Fruit fly (Drosophila melanogaster) whole organism, embryonic: ENCODE data around the gene crq.
A peak's percentile ranks its signal among the peaks of the same experiment; 100 is the strongest.

Experiments
- Adf1 ChIP-seq: fragments of 200-800 bp; sonication (Bioruptor generic); IDR thresholded peaks from 2 replicates; pipeline ENCODE4 v1.3.6; 2022; ENCODE audit warnings: missing biosample characterization, missing genetic modification characterization
- B-H1 ChIP-seq: fragments of 200-800 bp; sonication (Bioruptor generic); IDR thresholded peaks from 3 replicates; pipeline ENCODE4 v1.3.6; 2022; ENCODE audit warnings: missing biosample characterization, missing genetic modification characterization
- BEAF-32 ChIP-seq: fragments of 200-800 bp; sonication (Bioruptor generic); optimal IDR thresholded peaks from 3 replicates; lab custom pipeline; 2017; ENCODE audit warnings: missing biosample characterization, missing genetic modification characterization, mild to moderate bottlenecking, moderate library complexity, missing genetic modification reagents
- Bdp1 ChIP-seq: fragments of 200-800 bp; sonication (Bioruptor generic); optimal IDR thresholded peaks from 3 replicates; lab custom pipeline; 2016; ENCODE audit warnings: missing biosample characterization, missing genetic modification characterization
- CG10267 ChIP-seq: fragments of 200-800 bp; sonication (Bioruptor generic); optimal IDR thresholded peaks from 2 replicates; lab custom pipeline; 2018; ENCODE audit warnings: missing biosample characterization, mild to moderate bottlenecking, missing genetic modification characterization, moderate library complexity
- CG10431 ChIP-seq: fragments of 200-800 bp; sonication (Bioruptor generic); optimal IDR thresholded peaks from 3 replicates; lab custom pipeline; 2018; ENCODE audit warnings: missing biosample characterization, mild to moderate bottlenecking, missing genetic modification characterization
- CG10543 ChIP-seq: fragments of 200-800 bp; sonication (Bioruptor generic); optimal IDR thresholded peaks from 3 replicates; lab custom pipeline; 2017; ENCODE audit warnings: missing biosample characterization, mild to moderate bottlenecking, missing genetic modification characterization, moderate library complexity
- CG10959 ChIP-seq: fragments of 200-800 bp; sonication (Bioruptor generic); IDR thresholded peaks from 2 replicates; pipeline ENCODE4 v1.3.6; 2022; ENCODE audit warnings: missing biosample characterization, missing genetic modification characterization
- CG11247 ChIP-seq: fragments of 200-800 bp; sonication (Bioruptor generic); IDR thresholded peaks from 2 replicates; pipeline ENCODE4 v1.3.6; 2022; ENCODE audit warnings: missing biosample characterization, missing genetic modification characterization
- CG11398 ChIP-seq: fragments of 200-800 bp; sonication (Bioruptor generic); optimal IDR thresholded peaks from 2 replicates; lab custom pipeline; 2016; ENCODE audit warnings: missing biosample characterization, missing genetic modification characterization
- CG11456 ChIP-seq: fragments of 200-800 bp; sonication (Bioruptor generic); IDR thresholded peaks from 3 replicates; pipeline ENCODE4 v1.3.6; 2022; ENCODE audit warnings: missing biosample characterization, missing genetic modification characterization
- CG15073 ChIP-seq: fragments of 200-800 bp; sonication (Bioruptor generic); optimal IDR thresholded peaks from 2 replicates; lab custom pipeline; 2016; ENCODE audit warnings: missing biosample characterization, missing genetic modification characterization
- CG15601 ChIP-seq: fragments of 200-800 bp; sonication (Bioruptor generic); optimal IDR thresholded peaks from 3 replicates; lab custom pipeline; 2019; ENCODE audit warnings: missing biosample characterization, mild to moderate bottlenecking, missing genetic modification characterization, moderate library complexity
- CG17328 ChIP-seq: fragments of 200-800 bp; sonication (Bioruptor generic); IDR thresholded peaks from 2 replicates; pipeline ENCODE4 v1.3.6; 2022; ENCODE audit warnings: missing biosample characterization, missing genetic modification characterization
- CG18764 ChIP-seq: fragments of 200-800 bp; sonication (Bioruptor generic); optimal IDR thresholded peaks from 3 replicates; lab custom pipeline; 2016; ENCODE audit warnings: missing biosample characterization, missing genetic modification characterization
- CG2875 ChIP-seq: fragments of 200-800 bp; sonication (Bioruptor generic); optimal IDR thresholded peaks from 2 replicates; lab custom pipeline; 2017; ENCODE audit warnings: missing biosample characterization, mild to moderate bottlenecking, missing genetic modification characterization, missing genetic modification reagents
- CG2889 ChIP-seq: fragments of 200-800 bp; sonication (Bioruptor generic); IDR thresholded peaks from 3 replicates; pipeline ENCODE4 v1.3.6; 2022; ENCODE audit warnings: missing biosample characterization, missing genetic modification characterization
- CG3065 ChIP-seq: fragments of 200-800 bp; sonication (Bioruptor generic); optimal IDR thresholded peaks from 2 replicates; lab custom pipeline; 2016; ENCODE audit warnings: missing biosample characterization, missing genetic modification characterization
- CG3163 ChIP-seq: fragments of 200-800 bp; sonication (Bioruptor generic); optimal IDR thresholded peaks from 3 replicates; lab custom pipeline; 2016; ENCODE audit warnings: missing biosample characterization, missing genetic modification characterization
- CG34224 ChIP-seq: fragments of 200-800 bp; sonication (Bioruptor generic); IDR thresholded peaks from 3 replicates; pipeline ENCODE4 v1.3.6; 2022; ENCODE audit warnings: missing biosample characterization, missing genetic modification characterization; ENCODE audit not compliant: partially characterized antibody
- CG4328 ChIP-seq: fragments of 200-800 bp; sonication (Bioruptor generic); optimal IDR thresholded peaks from 3 replicates; lab custom pipeline; 2017; ENCODE audit warnings: missing biosample characterization, missing genetic modification reagents, missing genetic modification characterization
- CG4360 ChIP-seq: fragments of 200-800 bp; sonication (Bioruptor generic); IDR thresholded peaks from 2 replicates; pipeline ENCODE4 v1.3.6; 2022; ENCODE audit warnings: missing biosample characterization, missing genetic modification characterization
- CG6654 ChIP-seq: fragments of 200-800 bp; sonication (Bioruptor generic); optimal IDR thresholded peaks from 2 replicates; lab custom pipeline; 2017; ENCODE audit warnings: missing biosample characterization, mild to moderate bottlenecking, missing genetic modification characterization
- CG6791 ChIP-seq: fragments of 200-800 bp; sonication (Bioruptor generic); IDR thresholded peaks from 3 replicates; pipeline ENCODE4 v1.3.6; 2022; ENCODE audit warnings: missing biosample characterization, missing genetic modification characterization; ENCODE audit not compliant: partially characterized antibody
- CG9876 ChIP-seq: fragments of 200-800 bp; sonication (Bioruptor generic); optimal IDR thresholded peaks from 2 replicates; lab custom pipeline; 2016; ENCODE audit warnings: missing biosample characterization, missing genetic modification characterization
- Drgx ChIP-seq: fragments of 200-800 bp; sonication (Bioruptor generic); IDR thresholded peaks from 2 replicates; pipeline ENCODE4 v1.3.6; 2022; ENCODE audit warnings: missing biosample characterization, missing genetic modification characterization
- Elba2 ChIP-seq: fragments of 200-800 bp; sonication (Bioruptor generic); optimal IDR thresholded peaks from 3 replicates; lab custom pipeline; 2016; ENCODE audit warnings: missing biosample characterization, missing genetic modification characterization
- Ets65A ChIP-seq: fragments of 200-800 bp; sonication (Bioruptor generic); peaks from one replicate; lab custom pipeline; 2016; ENCODE audit warnings: missing biosample characterization, missing genetic modification characterization
- HmgZ ChIP-seq: fragments of 200-800 bp; sonication (Bioruptor generic); optimal IDR thresholded peaks from 2 replicates; lab custom pipeline; 2018; ENCODE audit warnings: missing biosample characterization, mild to moderate bottlenecking, missing genetic modification characterization
- Hmx ChIP-seq: fragments of 200-800 bp; sonication (Bioruptor generic); optimal IDR thresholded peaks from 2 replicates; lab custom pipeline; 2016; ENCODE audit warnings: missing biosample characterization, missing genetic modification characterization
- Hr51 ChIP-seq, 2 experiments: fragments of 200-800 bp; sonication (Bioruptor generic); optimal IDR thresholded peaks; 2 replicates in 1 of 2; 3 replicates in 1 of 2; lab custom pipeline; 2016 to 2018; ENCODE audit warnings: missing biosample characterization in 2 of 2, missing genetic modification characterization in 2 of 2, mild to moderate bottlenecking in 1 of 2, moderate library complexity in 1 of 2
- Jarid2 ChIP-seq: fragments of 200-800 bp; sonication (Bioruptor generic); optimal IDR thresholded peaks from 3 replicates; lab custom pipeline; 2017; ENCODE audit warnings: mild to moderate bottlenecking, missing biosample characterization, missing genetic modification reagents, missing genetic modification characterization
- NK7.1 ChIP-seq: fragments of 200-800 bp; sonication (Bioruptor generic); optimal IDR thresholded peaks from 3 replicates; lab custom pipeline; 2016; ENCODE audit warnings: missing biosample characterization, missing genetic modification characterization
- Optix ChIP-seq: fragments of 200-800 bp; sonication (Bioruptor generic); IDR thresholded peaks from 3 replicates; pipeline ENCODE4 v1.3.6; 2022; ENCODE audit warnings: missing biosample characterization, missing genetic modification characterization
- Side ChIP-seq: fragments of 200-800 bp; sonication (Bioruptor generic); optimal IDR thresholded peaks from 2 replicates; lab custom pipeline; 2016; ENCODE audit warnings: missing biosample characterization, missing genetic modification characterization
- amos ChIP-seq: fragments of 200-800 bp; sonication (Bioruptor generic); IDR thresholded peaks from 2 replicates; pipeline ENCODE4 v1.3.6; 2022; ENCODE audit warnings: missing biosample characterization, missing genetic modification characterization; ENCODE audit not compliant: partially characterized antibody
- az2 ChIP-seq: fragments of 200-800 bp; sonication (Bioruptor generic); optimal IDR thresholded peaks from 3 replicates; lab custom pipeline; 2016; ENCODE audit warnings: missing biosample characterization, missing genetic modification characterization
- btn ChIP-seq: fragments of 200-800 bp; sonication (Bioruptor generic); optimal IDR thresholded peaks from 2 replicates; lab custom pipeline; 2016; ENCODE audit warnings: missing biosample characterization, missing genetic modification characterization
- chm ChIP-seq: fragments of 200-800 bp; sonication (Bioruptor generic); IDR thresholded peaks from 2 replicates; pipeline ENCODE4 v1.3.6; 2022; ENCODE audit warnings: missing biosample characterization, missing genetic modification characterization
- ci ChIP-seq: fragments of 200-800 bp; sonication (Bioruptor generic); IDR thresholded peaks from 3 replicates; pipeline ENCODE4 v1.3.6; 2022; ENCODE audit warnings: missing biosample characterization, missing genetic modification characterization
- corto ChIP-seq: fragments of 200-800 bp; sonication (Bioruptor generic); optimal IDR thresholded peaks from 2 replicates; lab custom pipeline; 2016; ENCODE audit warnings: missing biosample characterization, mild to moderate bottlenecking, missing genetic modification characterization, moderate library complexity
- grau ChIP-seq: fragments of 200-800 bp; optimal IDR thresholded peaks from 3 replicates; lab custom pipeline; 2019; ENCODE audit warnings: missing biosample characterization, mild to moderate bottlenecking, missing genetic modification characterization, moderate library complexity
- gro ChIP-seq: fragments of 200-800 bp; sonication (Bioruptor generic); optimal IDR thresholded peaks from 2 replicates; lab custom pipeline; 2016; ENCODE audit warnings: missing biosample characterization, missing genetic modification characterization
- ind ChIP-seq: fragments of 200-800 bp; sonication (Bioruptor generic); optimal IDR thresholded peaks from 3 replicates; lab custom pipeline; 2016; ENCODE audit warnings: missing biosample characterization, missing genetic modification characterization
- mirr ChIP-seq: fragments of 200-800 bp; sonication (Bioruptor generic); optimal IDR thresholded peaks from 3 replicates; lab custom pipeline; 2018; ENCODE audit warnings: missing biosample characterization, mild to moderate bottlenecking, missing genetic modification characterization
- oc ChIP-seq: fragments of 200-800 bp; sonication (Bioruptor generic); optimal IDR thresholded peaks from 2 replicates; lab custom pipeline; 2018; ENCODE audit warnings: missing biosample characterization, mild to moderate bottlenecking, missing genetic modification characterization, moderate library complexity
- sens ChIP-seq: fragments of 200-800 bp; sonication (Bioruptor generic); peaks from one replicate; lab custom pipeline; 2016; ENCODE audit warnings: missing biosample characterization, missing genetic modification characterization
- tap ChIP-seq: fragments of 200-800 bp; optimal IDR thresholded peaks from 3 replicates; lab custom pipeline; 2019; ENCODE audit warnings: missing biosample characterization, mild to moderate bottlenecking, missing genetic modification characterization, moderate library complexity
- tup ChIP-seq: fragments of 200-800 bp; sonication (Bioruptor generic); optimal IDR thresholded peaks from 2 replicates; lab custom pipeline; 2016; ENCODE audit warnings: missing biosample characterization, mild to moderate bottlenecking, missing genetic modification characterization, moderate library complexity
- wdn ChIP-seq: fragments of 200-800 bp; sonication (Bioruptor generic); IDR thresholded peaks from 2 replicates; pipeline ENCODE4 v1.3.6; 2022; ENCODE audit warnings: missing biosample characterization, missing genetic modification characterization
- zen ChIP-seq: fragments of 200-800 bp; sonication (Bioruptor generic); optimal IDR thresholded peaks from 3 replicates; lab custom pipeline; 2018; ENCODE audit warnings: missing biosample characterization, mild to moderate bottlenecking, missing genetic modification characterization, moderate library complexity
- zf30C ChIP-seq: fragments of 200-800 bp; sonication (Bioruptor generic); optimal IDR thresholded peaks from 3 replicates; lab custom pipeline; 2018; ENCODE audit warnings: missing biosample characterization, mild to moderate bottlenecking, missing genetic modification characterization

Gene crq

dm6 chr2L:493274-493673 is 40.5 kb upstream of the crq start (continued):
- TF ChIP-seq corto (GFP tag; lab: Kevin White, UChicago) (no peak), btn (GFP tag; lab: Kevin White, UChicago) (no peak), CG10267 (tag; lab: Kevin White, UChicago) (no peak), Drgx (GFP tag; lab: Robert Waterston, UW) (no peak), chm (no peak; the same call in 1 of the 2 replicates), zf30C (GFP tag; lab: Kevin White, UChicago) (no peak), NK7.1 (no peak), az2 (GFP tag; lab: Kevin White, UChicago) (peak; percentile 53), CG9876 (GFP tag; lab: Kevin White, UChicago) (no peak), Adf1 (no peak), Optix (GFP tag; lab: Robert Waterston, UW) (0 out of 3 replicates have a peak, but pooled peaks have one; percentile 39), CG6654 (GFP tag; lab: Kevin White, UChicago) (no peak), CG2875 (GFP tag; lab: Kevin White, UChicago) (no peak), CG3065 (GFP tag; lab: Kevin White, UChicago) (no peak), ind (no peak), CG10543 (GFP tag; lab: Kevin White, UChicago) (no peak), CG11398 (GFP tag; lab: Kevin White, UChicago) (no peak), ci (GFP tag; lab: Robert Waterston, UW) (peak; percentile 58; the same call in 2 of the 3 replicates), grau (tag; lab: Kevin White, UChicago) (peak; percentile 34), CG10431 (GFP tag; lab: Kevin White, UChicago) (no peak), amos (GFP tag; lab: Robert Waterston, UW) (no peak), tup (no peak), Side (GFP tag; lab: Kevin White, UChicago) (no peak), CG18764 (no peak), mirr (no peak), CG11456 (GFP tag; lab: Robert Waterston, UW) (no peak), CG15601 (tag; lab: Kevin White, UChicago) (peak; percentile 13), gro (GFP tag; lab: Kevin White, UChicago) (no peak), CG10959 (no peak), Ets65A (GFP tag; lab: Kevin White, UChicago) (peak; percentile 77), CG4360 (GFP tag; lab: Robert Waterston, UW) (peak; percentile 0; the same call in 1 of the 2 replicates), tap (no peak), Bdp1 (no peak), CG6791 (GFP tag; lab: Robert Waterston, UW) (no peak), BEAF-32 (GFP tag; lab: Kevin White, UChicago) (no peak), B-H1 (GFP tag; lab: Robert Waterston, UW) (no peak; the same call in 2 of the 3 replicates), zen (tag; lab: Kevin White, UChicago) (no peak), oc (peak; percentile 35), CG34224 (GFP tag; lab: Robert Waterston, UW) (no peak), CG4328 (GFP tag; lab: Kevin White, UChicago) (no peak), sens (GFP tag; lab: Kevin White, UChicago) (peak; percentile 90), Hmx (no peak), Jarid2 (no peak), Hr51 (GFP tag; optimal IDR thresholded peaks at IDR 0.05; lab: Kevin White, UChicago) (peak in 1 of 2 experiments; percentile 46), Elba2 (GFP tag; lab: Kevin White, UChicago) (no peak), CG11247 (no peak), CG15073 (no peak), wdn (no peak), CG2889 (GFP tag; lab: Robert Waterston, UW) (no peak), CG17328 (GFP tag; lab: Robert Waterston, UW) (peak; percentile 49), HmgZ (no peak), CG3163 (GFP tag; lab: Kevin White, UChicago) (no peak)
